Fruit fly (Drosophila melanogaster): ENCODE measurements around the gene dpr19.

dpr19 gene

DNA sequence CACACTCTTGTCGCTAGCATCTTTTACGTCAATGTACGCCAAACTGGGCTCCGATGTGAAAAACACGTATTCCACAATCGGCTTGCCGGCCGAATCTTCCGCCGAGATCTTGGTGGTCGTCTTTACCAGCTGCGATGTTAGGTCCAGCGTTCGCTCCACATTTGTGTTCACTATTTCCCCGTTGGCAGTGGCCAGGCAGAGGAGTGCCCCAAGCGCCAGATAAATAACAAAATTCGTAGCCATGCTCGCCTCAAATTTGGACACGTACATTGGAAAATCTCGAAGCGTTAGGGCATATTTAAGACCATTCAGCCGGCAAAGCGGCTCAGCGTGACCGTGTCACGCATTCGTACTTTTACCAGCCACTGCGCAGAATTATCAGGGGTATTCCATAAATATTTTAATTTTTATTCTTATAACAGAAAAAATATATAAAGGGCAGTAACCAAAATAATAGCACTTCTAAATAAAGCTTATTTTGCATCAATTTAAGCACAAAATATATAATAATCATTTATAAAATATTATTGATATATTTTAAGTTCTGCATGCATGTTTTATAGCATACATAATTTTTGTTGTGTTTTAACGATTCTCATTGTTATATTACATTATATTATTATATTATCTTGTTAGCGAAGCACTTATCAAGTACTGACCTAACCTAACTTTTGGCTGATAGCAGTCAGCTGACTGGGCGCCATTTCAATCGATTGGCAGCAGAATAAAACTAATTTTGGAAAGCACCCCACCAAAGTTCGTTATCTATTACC lies at the start of gene dpr19, which contains the start of gene CG33303 (continued):
- TF ChIP-seq Kr (GFP tag; optimal IDR thresholded peaks at IDR 0.05) (no peak), tin (GFP tag; optimal IDR thresholded peaks at IDR 0.05) (peak; percentile 54), bowl (GFP tag; IDR thresholded peaks at IDR 0.05) (no peak), zfh1 (GFP tag; IDR thresholded peaks at IDR 0.05) (0 out of 3 replicates have a peak, but pooled peaks have one; percentile 31), cwo (GFP tag; optimal IDR thresholded peaks at IDR 0.05) (peak; percentile 62)

DNA sequence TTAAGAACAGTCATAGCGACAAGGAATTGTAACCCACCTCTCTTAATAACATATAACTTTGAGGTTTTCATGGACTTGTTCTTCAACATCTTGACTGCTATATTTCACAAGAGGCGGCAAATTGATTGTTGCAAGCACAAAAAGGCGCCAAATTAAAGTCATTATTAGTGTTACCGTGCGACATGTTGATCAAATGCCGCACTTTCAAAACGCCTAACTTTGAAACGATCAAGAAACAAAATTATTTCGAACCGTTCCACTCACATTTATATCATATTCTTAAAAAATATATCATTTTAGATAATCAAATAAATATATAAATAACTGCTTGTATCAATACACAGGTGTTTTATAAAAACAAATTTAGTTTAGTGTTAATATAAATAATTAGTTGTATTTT lies 48.2 kb upstream of the dpr19 start, which contains the start of gene RnrL:
RnrL (minus strand) TSS at position 154 of the 400 bp plus-strand sequence.
- TF ChIP-seq Hand (GFP tag; optimal IDR thresholded peaks at IDR 0.05), result no peak
- no peak for TF ChIP-seq Dbx (GFP tag; IDR thresholded peaks at IDR 0.05)
- no peak for TF ChIP-seq CG17361 (GFP tag; IDR thresholded peaks at IDR 0.05)
- no peak for TF ChIP-seq odd (GFP tag; optimal IDR thresholded peaks at IDR 0.05)
- no peak for TF ChIP-seq H2.0 (GFP tag; IDR thresholded peaks at IDR 0.05)
- no peak for TF ChIP-seq CG3838 (GFP tag; optimal IDR thresholded peaks at IDR 0.05)
- TF ChIP-seq CG13894 (tag; optimal IDR thresholded peaks at IDR 0.05), result no peak
- peak; percentile 46 for TF ChIP-seq CG8290 (GFP tag; optimal IDR thresholded peaks at IDR 0.05)
- no peak for TF ChIP-seq CG8290 (tag; optimal IDR thresholded peaks at IDR 0.05)
- no peak for TF ChIP-seq gro (GFP tag; optimal IDR thresholded peaks at IDR 0.05)
- peak; percentile 48 for TF ChIP-seq stwl (tag; optimal IDR thresholded peaks at IDR 0.05)
- no peak for TF ChIP-seq wor (GFP tag; IDR thresholded peaks at IDR 0.05)
- TF ChIP-seq CG16779 (GFP tag; IDR thresholded peaks at IDR 0.05), result no peak
- TF ChIP-seq CG3407 (GFP tag; optimal IDR thresholded peaks at IDR 0.05), result no peak
- TF ChIP-seq CG14014 (GFP tag; IDR thresholded peaks at IDR 0.05), result no peak
- no peak for TF ChIP-seq Dek (tag; optimal IDR thresholded peaks at IDR 0.05)
- no peak for TF ChIP-seq tio (GFP tag; optimal IDR thresholded peaks at IDR 0.05)
- TF ChIP-seq twi (tag; optimal IDR thresholded peaks at IDR 0.05), result no peak
- TF ChIP-seq pan (optimal IDR thresholded peaks at IDR 0.05), result no peak
- no peak for TF ChIP-seq pan (GFP tag; optimal IDR thresholded peaks at IDR 0.05 in 1 of 2, IDR thresholded peaks at IDR 0.05 in 1 of 2)
- TF ChIP-seq CG7963 (GFP tag; IDR thresholded peaks at IDR 0.05; ENCODE audit: partially characterized antibody), result no peak
- no peak for TF ChIP-seq CG17912 (GFP tag; optimal IDR thresholded peaks at IDR 0.05)
- TF ChIP-seq CG11696 (GFP tag; IDR thresholded peaks at IDR 0.05), result no peak
- TF ChIP-seq her (GFP tag; optimal IDR thresholded peaks at IDR 0.05), result no peak
- TF ChIP-seq mld (GFP tag; IDR thresholded peaks at IDR 0.05; ENCODE audit: partially characterized antibody), result no peak
- no peak for TF ChIP-seq CG10462 (GFP tag; optimal IDR thresholded peaks at IDR 0.05)
- no peak for TF ChIP-seq cad (GFP tag; optimal IDR thresholded peaks at IDR 0.05)
- no peak for TF ChIP-seq Lhr (GFP tag; optimal IDR thresholded peaks at IDR 0.05)
- peak; percentile 37 for TF ChIP-seq MBD-R2 (GFP tag; IDR thresholded peaks at IDR 0.05)
- no peak for TF ChIP-seq ro (GFP tag; IDR thresholded peaks at IDR 0.05)
- TF ChIP-seq fd3F (GFP tag; optimal IDR thresholded peaks at IDR 0.05), result no peak
- TF ChIP-seq CG7372 (GFP tag; IDR thresholded peaks at IDR 0.05), result no peak
- TF ChIP-seq dm (GFP tag; optimal IDR thresholded peaks at IDR 0.05), result no peak
- TF ChIP-seq sr (GFP tag; IDR thresholded peaks at IDR 0.05), result no peak
- no peak for TF ChIP-seq CG17328 (GFP tag; IDR thresholded peaks at IDR 0.05)
- TF ChIP-seq Dp (GFP tag; optimal IDR thresholded peaks at IDR 0.05), result peak; percentile 75
- peak; percentile 95 for TF ChIP-seq CG1603 (tag; optimal IDR thresholded peaks at IDR 0.05)
- no peak for TF ChIP-seq pros (GFP tag; optimal IDR thresholded peaks at IDR 0.05)
- peak; percentile 7 for TF ChIP-seq CG14710 (tag; optimal IDR thresholded peaks at IDR 0.05)
- TF ChIP-seq E2f1 (GFP tag; IDR thresholded peaks at IDR 0.05), result no peak; the same call in 1 of the 2 replicates
- TF ChIP-seq Bgb (GFP tag; IDR thresholded peaks at IDR 0.05; ENCODE audit: partially characterized antibody), result no peak
- no peak for TF ChIP-seq Mrtf (GFP tag; IDR thresholded peaks at IDR 0.05)
- no peak for TF ChIP-seq unpg (GFP tag; optimal IDR thresholded peaks at IDR 0.05)
- TF ChIP-seq onecut (GFP tag; IDR thresholded peaks at IDR 0.05), result no peak
- TF ChIP-seq CG12155 (GFP tag; optimal IDR thresholded peaks at IDR 0.05), result no peak
